Fruit fly (Drosophila melanogaster): ENCODE data around the gene CG6321.

CG6321 gene

dm6 chr3L:11089805-11090440 lies 28.9 kb upstream of the CG6321 start (continued):
- TF ChIP-seq HLH3B (GFP tag; IDR thresholded peaks at IDR 0.05) (peak; percentile 71), Hmx (GFP tag; optimal IDR thresholded peaks at IDR 0.05) (peak; percentile 68), yki (optimal IDR thresholded peaks at IDR 0.05) (no peak), CG12155 (GFP tag; optimal IDR thresholded peaks at IDR 0.05) (peak; percentile 84), caup (GFP tag; optimal IDR thresholded peaks at IDR 0.05; ENCODE audit: severe bottlenecking) (peak; percentile 80), CG7556 (GFP tag; optimal IDR thresholded peaks at IDR 0.05) (peak; percentile 98), pho (GFP tag; optimal IDR thresholded peaks at IDR 0.05) (peak; percentile 69), dmrt11E (tag; optimal IDR thresholded peaks at IDR 0.05) (peak; percentile 89), Ada2b (GFP tag; IDR thresholded peaks at IDR 0.05) (peak; percentile 82), aop (GFP tag; IDR thresholded peaks at IDR 0.05) (peak; percentile 22; the same call in 1 of the 2 replicates), hb (GFP tag; IDR thresholded peaks at IDR 0.05; ENCODE audit: partially characterized antibody) (no peak), oc (tag; optimal IDR thresholded peaks at IDR 0.05) (peak; percentile 81), GATAe (GFP tag; conservative IDR thresholded peaks at IDR 0.05) (no peak), sna (GFP tag; IDR thresholded peaks at IDR 0.05; ENCODE audit: partially characterized antibody) (no peak), CG4854 (GFP tag; optimal IDR thresholded peaks at IDR 0.05) (peak; percentile 73), CG3847 (GFP tag; IDR thresholded peaks at IDR 0.05) (peak; percentile 65), MBD-R2 (GFP tag; IDR thresholded peaks at IDR 0.05) (peak; percentile 23; the same call in 1 of the 2 replicates), CG3995 (GFP tag; optimal IDR thresholded peaks at IDR 0.05) (no peak), rib (GFP tag; IDR thresholded peaks at IDR 0.05) (no peak), CG15696 (tag; optimal IDR thresholded peaks at IDR 0.05) (peak; percentile 93), Taf1 (GFP tag; IDR thresholded peaks at IDR 0.05) (0 out of 2 replicates have a peak, but pooled peaks have one; percentile 15), CG18619 (GFP tag; optimal IDR thresholded peaks at IDR 0.05) (peak; percentile 93), Med (GFP tag) (peak; percentile 86), grn (GFP tag; optimal IDR thresholded peaks at IDR 0.05) (peak; percentile 74), CG10654 (GFP tag; optimal IDR thresholded peaks at IDR 0.05) (peak; percentile 52), zf30C (GFP tag; optimal IDR thresholded peaks at IDR 0.05) (no peak), Opbp (GFP tag; IDR thresholded peaks at IDR 0.05; ENCODE audit: partially characterized antibody) (no peak), NfI (GFP tag; optimal IDR thresholded peaks at IDR 0.05) (peak; percentile 89), nerfin-2 (GFP tag; IDR thresholded peaks at IDR 0.05; ENCODE audit: partially characterized antibody) (no peak), fd64A (GFP tag; optimal IDR thresholded peaks at IDR 0.05) (peak; percentile 45), Fer3 (tag; optimal IDR thresholded peaks at IDR 0.05) (peak; percentile 52), mam (GFP tag; optimal IDR thresholded peaks at IDR 0.05) (peak; percentile 71), CoRest (tag; optimal IDR thresholded peaks at IDR 0.05) (peak; percentile 95), CG30403 (GFP tag; optimal IDR thresholded peaks at IDR 0.05) (peak; percentile 94), Sox102F (GFP tag; optimal IDR thresholded peaks at IDR 0.05) (peak; percentile 93), CG43689 (GFP tag; IDR thresholded peaks at IDR 0.05) (peak; percentile 25; the same call in 1 of the 2 replicates), Oli (tag; optimal IDR thresholded peaks at IDR 0.05) (peak; percentile 97), zfh1 (GFP tag; IDR thresholded peaks at IDR 0.05) (peak; percentile 88), CG18262 (tag; optimal IDR thresholded peaks at IDR 0.05) (peak; percentile 98), sob (GFP tag; IDR thresholded peaks at IDR 0.05) (peak; percentile 69; the same call in 1 of the 2 replicates), Doc2 (GFP tag; IDR thresholded peaks at IDR 0.05) (peak; percentile 49; the same call in 1 of the 2 replicates), hbn (GFP tag; IDR thresholded peaks at IDR 0.05; ENCODE audit: partially characterized antibody) (no peak), CG31388 (GFP tag; optimal IDR thresholded peaks at IDR 0.05) (peak; percentile 81), Chrac-16 (GFP tag; optimal IDR thresholded peaks at IDR 0.05) (peak; percentile 91), CG5953 (GFP tag; IDR thresholded peaks at IDR 0.05) (peak; percentile 89), tup (GFP tag; optimal IDR thresholded peaks at IDR 0.05) (peak; percentile 76), eyg (GFP tag; optimal IDR thresholded peaks at IDR 0.05) (peak; percentile 77), CG1603 (tag; optimal IDR thresholded peaks at IDR 0.05) (peak; percentile 71), CG3163 (GFP tag; optimal IDR thresholded peaks at IDR 0.05) (peak; percentile 59), trem (tag; optimal IDR thresholded peaks at IDR 0.05) (peak; percentile 49)

Measured in whole organism, embryonic.